7 worm cellular contexts compared by ENCODE assay signal in genomic region chrV:11412125-11412524, ce11.
TF ChIP-seq lines count a peak whose summit lies in the region.

No protein-coding gene starts in this region.

TF ChIP-seq in whole organism, L1 larva, 84 proteins besides CTCF, POLR2A, EP300 and RAD21 (continues in another document):
- TF ChIP-seq xbp-1 (tag; optimal IDR thresholded peaks at IDR 0.05; lab: Kevin White, UChicago): peak; percentile 6
- TF ChIP-seq hpl-2 (GFP tag; optimal IDR thresholded peaks at IDR 0.05; lab: Kevin White, UChicago): no peak
- peak; percentile 78 for TF ChIP-seq nhr-85 (tag; lab: Kevin White, UChicago)
- no peak for TF ChIP-seq zag-1 (tag; optimal IDR thresholded peaks at IDR 0.05; lab: Kevin White, UChicago)
- TF ChIP-seq rnt-1 (tag; optimal IDR thresholded peaks at IDR 0.05; lab: Kevin White, UChicago): peak; percentile 71
- no peak for TF ChIP-seq zip-4 (GFP tag; optimal IDR thresholded peaks at IDR 0.05; lab: Kevin White, UChicago)
- TF ChIP-seq nhr-84 (tag; optimal IDR thresholded peaks at IDR 0.05; lab: Kevin White, UChicago): no peak
- TF ChIP-seq C16A3.4 (tag; optimal IDR thresholded peaks at IDR 0.05; lab: Kevin White, UChicago): peak; percentile 19
- TF ChIP-seq nhr-77 (tag; optimal IDR thresholded peaks at IDR 0.05; lab: Kevin White, UChicago): peak; percentile 51
- no peak for TF ChIP-seq fkh-4 (tag; optimal IDR thresholded peaks at IDR 0.05; lab: Kevin White, UChicago; ENCODE audit: borderline replicate concordance)
- no peak for TF ChIP-seq ceh-90 (tag; optimal IDR thresholded peaks at IDR 0.05; lab: Kevin White, UChicago)
- peak; percentile 68 for TF ChIP-seq lin-14 (GFP tag; optimal IDR thresholded peaks at IDR 0.05; lab: Kevin White, UChicago)
- no peak for TF ChIP-seq C34B4.2 (tag; optimal IDR thresholded peaks at IDR 0.05; lab: Kevin White, UChicago)

TF ChIP-seq in whole organism, L2 larva, 48 proteins besides CTCF, POLR2A, EP300 and RAD21 (continues in another document):
- no peak for TF ChIP-seq lin-13 (GFP tag; optimal IDR thresholded peaks at IDR 0.05; lab: Kevin White, UChicago)
- no peak for TF ChIP-seq F13H6.1 (tag; optimal IDR thresholded peaks at IDR 0.05; lab: Kevin White, UChicago)
- TF ChIP-seq nhr-237 (tag; optimal IDR thresholded peaks at IDR 0.05; lab: Kevin White, UChicago): no peak
- TF ChIP-seq sma-3 (GFP tag; optimal IDR thresholded peaks at IDR 0.05; lab: Kevin White, UChicago): peak; percentile 65
- no peak for TF ChIP-seq ceh-82 (tag; optimal IDR thresholded peaks at IDR 0.05; lab: Kevin White, UChicago)
- TF ChIP-seq nhr-77 (tag; optimal IDR thresholded peaks at IDR 0.05; lab: Kevin White, UChicago): no peak
- TF ChIP-seq crh-2 (tag; optimal IDR thresholded peaks at IDR 0.05; lab: Kevin White, UChicago): peak; percentile 40
- no peak for TF ChIP-seq aly-2 (tag; optimal IDR thresholded peaks at IDR 0.05; lab: Kevin White, UChicago)
- TF ChIP-seq nhr-129 (tag; optimal IDR thresholded peaks at IDR 0.05; lab: Kevin White, UChicago): peak; percentile 48
- TF ChIP-seq zag-1 (tag; optimal IDR thresholded peaks at IDR 0.05; lab: Kevin White, UChicago): no peak
- no peak for TF ChIP-seq ztf-4 (tag; optimal IDR thresholded peaks at IDR 0.05; lab: Kevin White, UChicago)
- TF ChIP-seq nhr-12 (tag; optimal IDR thresholded peaks at IDR 0.05; lab: Kevin White, UChicago): no peak
- TF ChIP-seq egl-27 (tag; optimal IDR thresholded peaks at IDR 0.05; lab: Kevin White, UChicago): peak; percentile 15
- no peak for TF ChIP-seq skn-1 (tag; optimal IDR thresholded peaks at IDR 0.05; lab: Kevin White, UChicago)

TF ChIP-seq in whole organism, L3 larva, 47 proteins besides CTCF, POLR2A, EP300 and RAD21 (continues in another document):
- no peak for TF ChIP-seq ceh-9 (tag; optimal IDR thresholded peaks at IDR 0.05; lab: Kevin White, UChicago)
- TF ChIP-seq nhr-237 (tag; optimal IDR thresholded peaks at IDR 0.05; lab: Kevin White, UChicago): no peak
- TF ChIP-seq lsy-12 (tag; optimal IDR thresholded peaks at IDR 0.05; lab: Kevin White, UChicago): peak; percentile 2
- TF ChIP-seq ceh-82 (tag; optimal IDR thresholded peaks at IDR 0.05; lab: Kevin White, UChicago): no peak
- TF ChIP-seq fkh-10 (GFP tag; optimal IDR thresholded peaks at IDR 0.05; lab: Kevin White, UChicago): no peak
- TF ChIP-seq elt-2 (tag; optimal IDR thresholded peaks at IDR 0.05; lab: Kevin White, UChicago): peak; percentile 79
- TF ChIP-seq pqm-1 (tag; optimal IDR thresholded peaks at IDR 0.05; lab: Kevin White, UChicago): peak; percentile 60
- TF ChIP-seq tbx-2 (tag; optimal IDR thresholded peaks at IDR 0.05; lab: Kevin White, UChicago): no peak
- TF ChIP-seq elt-1 (tag; optimal IDR thresholded peaks at IDR 0.05; lab: Kevin White, UChicago): no peak
- no peak for TF ChIP-seq elt-3 (tag; optimal IDR thresholded peaks at IDR 0.05; lab: Kevin White, UChicago)
- no peak for TF ChIP-seq nhr-28 (tag; optimal IDR thresholded peaks at IDR 0.05; lab: Kevin White, UChicago)
- peak; percentile 14 for TF ChIP-seq snpc-4 (tag; optimal IDR thresholded peaks at IDR 0.05; lab: Kevin White, UChicago)
- peak; percentile 58 for TF ChIP-seq jun-1 (tag; optimal IDR thresholded peaks at IDR 0.05; lab: Kevin White, UChicago)
- no peak for TF ChIP-seq nhr-67 (tag; optimal IDR thresholded peaks at IDR 0.05; lab: Kevin White, UChicago)

TF ChIP-seq in whole organism, L4 larva, 104 proteins besides CTCF, POLR2A, EP300 and RAD21 (continues in another document):
- TF ChIP-seq set-16 (GFP tag; IDR thresholded peaks at IDR 0.05; lab: Robert Waterston, UW) (no peak), F37D6.2 (tag; optimal IDR thresholded peaks at IDR 0.05; lab: Kevin White, UChicago) (no peak), unc-62 (GFP tag; optimal IDR thresholded peaks at IDR 0.05 in 1 of 2; lab: Kevin White, UChicago) (no peak), unc-62 (tag; optimal IDR thresholded peaks at IDR 0.05; lab: Kevin White, UChicago) (no peak), fkh-10 (GFP tag; optimal IDR thresholded peaks at IDR 0.05; lab: Kevin White, UChicago) (no peak), zfp-2 (tag; optimal IDR thresholded peaks at IDR 0.05; lab: Kevin White, UChicago) (no peak), hmg-1.1 (GFP tag; IDR thresholded peaks at IDR 0.05; lab: Robert Waterston, UW) (peak; percentile 71), ztf-7 (tag; optimal IDR thresholded peaks at IDR 0.05; lab: Kevin White, UChicago) (no peak), lir-3 (tag; optimal IDR thresholded peaks at IDR 0.05; lab: Kevin White, UChicago) (no peak), tra-1 (GFP tag; IDR thresholded peaks at IDR 0.05; lab: Robert Waterston, UW) (no peak), rbr-2 (tag; optimal IDR thresholded peaks at IDR 0.05; lab: Kevin White, UChicago) (no peak), egl-43 (GFP tag; IDR thresholded peaks at IDR 0.05; lab: Robert Waterston, UW) (no peak; the same call in 1 of the 2 replicates), ztf-11 (tag; optimal IDR thresholded peaks at IDR 0.05; lab: Kevin White, UChicago) (no peak), nhr-42 (GFP tag; IDR thresholded peaks at IDR 0.05; lab: Robert Waterston, UW) (no peak), dmd-8 (GFP tag; IDR thresholded peaks at IDR 0.05; lab: Robert Waterston, UW) (0 out of 2 replicates have a peak, but pooled peaks have one; percentile 57)

TF ChIP-seq in whole organism, late embryonic, 69 proteins besides CTCF, POLR2A, EP300 and RAD21:
- TF ChIP-seq hlh-6 (tag; optimal IDR thresholded peaks at IDR 0.05; lab: Kevin White, UChicago) (no peak), fkh-6 (tag; optimal IDR thresholded peaks at IDR 0.05; lab: Kevin White, UChicago) (no peak), elt-4 (tag; optimal IDR thresholded peaks at IDR 0.05; lab: Kevin White, UChicago) (no peak), ceh-9 (tag; optimal IDR thresholded peaks at IDR 0.05; lab: Kevin White, UChicago) (no peak), lin-11 (tag; optimal IDR thresholded peaks at IDR 0.05; lab: Kevin White, UChicago) (no peak), elt-2 (tag; optimal IDR thresholded peaks at IDR 0.05; lab: Kevin White, UChicago) (peak; percentile 63), madf-2 (tag; optimal IDR thresholded peaks at IDR 0.05; lab: Kevin White, UChicago) (no peak), dve-1 (tag; optimal IDR thresholded peaks at IDR 0.05; lab: Kevin White, UChicago) (no peak)
TF ChIP-seq in whole organism, late embryonic: peak in this region for 1.

TF ChIP-seq in whole organism, midembryonic, 9 proteins besides CTCF, POLR2A, EP300 and RAD21:
- TF ChIP-seq ztf-29 (GFP tag; IDR thresholded peaks at IDR 0.05; lab: Robert Waterston, UW): no peak
- TF ChIP-seq tab-1 (GFP tag; IDR thresholded peaks at IDR 0.05; lab: Robert Waterston, UW): no peak
- 0 out of 2 replicates have a peak, but pooled peaks have one; percentile 32 for TF ChIP-seq ref-1 (GFP tag; conservative IDR thresholded peaks at IDR 0.05; lab: Robert Waterston, UW)
- 0 out of 2 replicates have a peak, but pooled peaks have one; percentile 20 for TF ChIP-seq ztf-23 (GFP tag; IDR thresholded peaks at IDR 0.05; lab: Robert Waterston, UW)
TF ChIP-seq in whole organism, midembryonic: peak in this region for 2.

TF ChIP-seq in whole organism, young adult, 124 proteins besides CTCF, POLR2A, EP300 and RAD21 (continues in another document):
- 0 out of 2 replicates have a peak, but pooled peaks have one; percentile 6 for TF ChIP-seq egrh-3 (GFP tag; IDR thresholded peaks at IDR 0.05; lab: Robert Waterston, UW)
- TF ChIP-seq F49E8.2 (tag; optimal IDR thresholded peaks at IDR 0.05; lab: Kevin White, UChicago; ENCODE audit: insufficient read depth): no peak
- TF ChIP-seq Y67H2A.10 (GFP tag; conservative IDR thresholded peaks at IDR 0.05; lab: Robert Waterston, UW): no peak
- TF ChIP-seq tlf-1 (GFP tag; optimal IDR thresholded peaks at IDR 0.05; lab: Kevin White, UChicago): peak; percentile 39
- peak; percentile 32 for TF ChIP-seq chd-7 (tag; optimal IDR thresholded peaks at IDR 0.05; lab: Kevin White, UChicago)
- 0 out of 2 replicates have a peak, but pooled peaks have one; percentile 25 for TF ChIP-seq ztf-28 (GFP tag; IDR thresholded peaks at IDR 0.05; lab: Robert Waterston, UW)
- TF ChIP-seq lsl-1 (GFP tag; optimal IDR thresholded peaks at IDR 0.05; lab: Kevin White, UChicago): peak; percentile 32
- peak; percentile 75 for TF ChIP-seq F52B5.7 (tag; optimal IDR thresholded peaks at IDR 0.05; lab: Kevin White, UChicago)
- TF ChIP-seq ceh-27 (GFP tag; optimal IDR thresholded peaks at IDR 0.05; lab: Kevin White, UChicago): peak; percentile 6
- TF ChIP-seq lin-35 (GFP tag; optimal IDR thresholded peaks at IDR 0.05; lab: Kevin White, UChicago): no peak
- TF ChIP-seq ets-4 (GFP tag; optimal IDR thresholded peaks at IDR 0.05; lab: Kevin White, UChicago): no peak
- TF ChIP-seq nfya-1 (tag; optimal IDR thresholded peaks at IDR 0.05; lab: Kevin White, UChicago; ENCODE audit: borderline replicate concordance, insufficient read depth): no peak
- no peak for TF ChIP-seq ztf-3 (GFP tag; optimal IDR thresholded peaks at IDR 0.05; lab: Kevin White, UChicago)
- TF ChIP-seq Y56A3A.18 (GFP tag; IDR thresholded peaks at IDR 0.05; lab: Robert Waterston, UW): peak; percentile 64
- TF ChIP-seq F22D6.2 (tag; optimal IDR thresholded peaks at IDR 0.05; lab: Kevin White, UChicago): no peak
- 0 out of 2 replicates have a peak, but pooled peaks have one; percentile 36 for TF ChIP-seq rcor-1 (GFP tag; IDR thresholded peaks at IDR 0.05; lab: Robert Waterston, UW)
- peak; percentile 50; the same call in 1 of the 2 replicates for TF ChIP-seq Y53G8AR.9 (GFP tag; conservative IDR thresholded peaks at IDR 0.05; lab: Robert Waterston, UW)
- TF ChIP-seq madf-8 (GFP tag; conservative IDR thresholded peaks at IDR 0.05; lab: Robert Waterston, UW): no peak
- peak; percentile 5 for TF ChIP-seq unc-130 (GFP tag; optimal IDR thresholded peaks at IDR 0.05; lab: Kevin White, UChicago)
- TF ChIP-seq somi-1 (GFP tag; optimal IDR thresholded peaks at IDR 0.05; lab: Kevin White, UChicago): peak; percentile 21
- TF ChIP-seq dox-1 (GFP tag; IDR thresholded peaks at IDR 0.05; lab: Robert Waterston, UW): peak; percentile 90
- TF ChIP-seq rec-8 (tag; optimal IDR thresholded peaks at IDR 0.05; lab: Kevin White, UChicago): peak in 1 of 2 experiments; percentile 63
- TF ChIP-seq pbrm-1 (GFP tag; IDR thresholded peaks at IDR 0.05; lab: Robert Waterston, UW): peak; percentile 80
- TF ChIP-seq nhr-80 (tag; optimal IDR thresholded peaks at IDR 0.05; lab: Kevin White, UChicago): peak; percentile 60
- peak; percentile 15 for TF ChIP-seq K12H6.12 (tag; optimal IDR thresholded peaks at IDR 0.05; lab: Kevin White, UChicago)
- TF ChIP-seq efl-1 (GFP tag; optimal IDR thresholded peaks at IDR 0.05; lab: Kevin White, UChicago): no peak
- TF ChIP-seq sea-2 (GFP tag; IDR thresholded peaks at IDR 0.05; lab: Robert Waterston, UW): no peak
- peak; percentile 63 for TF ChIP-seq nfyb-1 (GFP tag; IDR thresholded peaks at IDR 0.05; lab: Robert Waterston, UW)
- TF ChIP-seq rpc-1 (optimal IDR thresholded peaks at IDR 0.05; lab: Kevin White, UChicago): peak; percentile 64
- peak; percentile 83 for TF ChIP-seq rpc-1 (tag; optimal IDR thresholded peaks at IDR 0.05; lab: Kevin White, UChicago)
- TF ChIP-seq zfh-2 (GFP tag; conservative IDR thresholded peaks at IDR 0.05; lab: Robert Waterston, UW): no peak
